Worm (Caenorhabditis elegans) whole organism, L1 larva: ENCODE measurements around the gene C10C6.13.

Experiments
- C04F5.9 ChIP-seq: sonication (generic microtip); optimal IDR thresholded peaks from 2 replicates; lab custom pipeline; 2016; ENCODE audit warnings: missing genetic modification characterization, missing compliant biosample characterization
- C34B4.2 ChIP-seq: sonication (generic microtip); optimal IDR thresholded peaks from 2 replicates; lab custom pipeline; 2017; ENCODE audit warnings: mild to moderate bottlenecking, missing genetic modification characterization, missing compliant biosample characterization
- F16B12.6 ChIP-seq: fragments of 150-350 bp; optimal IDR thresholded peaks from 2 replicates; lab custom pipeline; 2014; ENCODE audit warnings: missing biosample characterization, missing genetic modification characterization
- aha-1 ChIP-seq: fragments of 150-350 bp; optimal IDR thresholded peaks from 2 replicates; lab custom pipeline; 2014; ENCODE audit warnings: missing biosample characterization, missing genetic modification characterization
- aly-2 ChIP-seq: fragments of 150-350 bp; optimal IDR thresholded peaks from 2 replicates; lab custom pipeline; 2014; ENCODE audit warnings: missing biosample characterization, missing genetic modification characterization
- ama-1 ChIP-seq: fragments of 150-350 bp; optimal IDR thresholded peaks from 2 replicates; lab custom pipeline; 2014
- ceh-63 ChIP-seq: fragments of 200-800 bp; sonication (Bioruptor generic); optimal IDR thresholded peaks from 2 replicates; lab custom pipeline; 2018; ENCODE audit warnings: mild to moderate bottlenecking, missing genetic modification characterization, missing compliant biosample characterization
- ceh-8 ChIP-seq: fragments of 200-800 bp; sonication (Bioruptor generic); optimal IDR thresholded peaks from 2 replicates; lab custom pipeline; 2018; ENCODE audit warnings: mild to moderate bottlenecking, missing genetic modification characterization, moderate library complexity, missing compliant biosample characterization
- ceh-88 ChIP-seq: fragments of 200-800 bp; sonication (Bioruptor generic); IDR thresholded peaks from 2 replicates; pipeline ENCODE4 v1.3.6; 2022; ENCODE audit warnings: missing genetic modification characterization, missing compliant biosample characterization
- ceh-90 ChIP-seq: sonication (generic microtip); optimal IDR thresholded peaks from 2 replicates; lab custom pipeline; 2016; ENCODE audit warnings: missing genetic modification characterization, missing compliant biosample characterization
- ces-1 ChIP-seq: fragments of 150-350 bp; optimal IDR thresholded peaks from 2 replicates; lab custom pipeline; 2014; ENCODE audit warnings: missing biosample characterization, missing genetic modification reagents, missing genetic modification characterization
- dpl-1 ChIP-seq, 3 experiments: fragments of 150-350 bp in 2 of 3; sonication (generic microtip) in 1 of 3; optimal IDR thresholded peaks; 2 replicates each; lab custom pipeline; 2014 to 2017; ENCODE audit warnings: missing biosample characterization in 3 of 3, missing genetic modification characterization in 3 of 3, missing genetic modification reagents in 3 of 3
- efl-1 ChIP-seq, 4 experiments: fragments of 150-350 bp; optimal IDR thresholded peaks in 3 of 4; peaks in 1 of 4; 1 replicate in 1 of 4; 2 replicates in 3 of 4; lab custom pipeline; 2014; ENCODE audit warnings: missing biosample characterization in 2 of 4, missing genetic modification characterization in 2 of 4, missing genetic modification reagents in 2 of 4
- efl-3 ChIP-seq: fragments of 200-800 bp; sonication (Bioruptor generic); optimal IDR thresholded peaks from 2 replicates; lab custom pipeline; 2018; ENCODE audit warnings: mild to moderate bottlenecking, missing genetic modification characterization, missing compliant biosample characterization
- egl-13 ChIP-seq: sonication (generic microtip); optimal IDR thresholded peaks from 2 replicates; lab custom pipeline; 2016; ENCODE audit warnings: missing genotype, missing genetic modification reagents, missing genetic modification characterization, missing compliant biosample characterization
- egl-27 ChIP-seq, 2 experiments: fragments of 150-350 bp in 1 of 2; sonication (generic microtip); optimal IDR thresholded peaks; 3 replicates each; lab custom pipeline; 2017 to 2018; ENCODE audit warnings: missing biosample characterization in 2 of 2, missing genetic modification characterization in 2 of 2, missing genetic modification reagents in 2 of 2
- elt-2 ChIP-seq: sonication (generic microtip); optimal IDR thresholded peaks from 2 replicates; lab custom pipeline; 2016; ENCODE audit warnings: missing genetic modification characterization, mild to moderate bottlenecking, inconsistent platforms, missing compliant biosample characterization, missing genetic modification reagents
- elt-3 ChIP-seq, 6 experiments: fragments of 150-350 bp in 1 of 6; sonication (generic microtip); optimal IDR thresholded peaks; 2 replicates each; lab custom pipeline; 2017 to 2018; ENCODE audit warnings: missing biosample characterization in 6 of 6, missing genetic modification characterization in 6 of 6, inconsistent platforms in 1 of 6
- fkh-10 ChIP-seq: sonication (generic microtip); optimal IDR thresholded peaks from 2 replicates; lab custom pipeline; 2017; ENCODE audit warnings: missing biosample characterization, missing genetic modification reagents, missing genetic modification characterization
- fos-1 ChIP-seq: fragments of 150-350 bp; optimal IDR thresholded peaks from 2 replicates; lab custom pipeline; 2014; ENCODE audit warnings: missing biosample characterization, missing genetic modification characterization
- hpl-2 ChIP-seq: fragments of 150-350 bp; optimal IDR thresholded peaks from 2 replicates; lab custom pipeline; 2014; ENCODE audit warnings: missing biosample characterization, missing genetic modification reagents, missing genetic modification characterization
- lin-13 ChIP-seq: fragments of 150-350 bp; optimal IDR thresholded peaks from 2 replicates; lab custom pipeline; 2014; ENCODE audit warnings: missing biosample characterization, missing genetic modification reagents, missing genetic modification characterization
- lin-14 ChIP-seq: fragments of 200-800 bp; sonication (Bioruptor generic); optimal IDR thresholded peaks from 2 replicates; lab custom pipeline; 2018; ENCODE audit warnings: mild to moderate bottlenecking, missing genetic modification characterization, moderate library complexity, missing compliant biosample characterization
- lin-35 ChIP-seq, 2 experiments: fragments of 150-350 bp; optimal IDR thresholded peaks; 2 replicates each; lab custom pipeline; 2014; ENCODE audit warnings: missing biosample characterization in 2 of 2, missing genetic modification characterization in 2 of 2, missing genetic modification reagents in 2 of 2
- lin-39 ChIP-seq: fragments of 150-350 bp; optimal IDR thresholded peaks from 2 replicates; lab custom pipeline; 2014; ENCODE audit warnings: missing biosample characterization, missing genetic modification reagents, missing genetic modification characterization
- lir-3 ChIP-seq: sonication (generic microtip); optimal IDR thresholded peaks from 2 replicates; lab custom pipeline; 2016; ENCODE audit warnings: mild to moderate bottlenecking, missing genetic modification characterization, moderate library complexity, missing compliant biosample characterization; ENCODE audit not compliant: poor library complexity
- mab-9 ChIP-seq: fragments of 200-800 bp; sonication (Bioruptor generic); IDR thresholded peaks from 2 replicates; pipeline ENCODE4 v1.3.6; 2022; ENCODE audit warnings: missing genetic modification reagents, missing genetic modification characterization, missing compliant biosample characterization
- mdl-1 ChIP-seq, 2 experiments: fragments of 150-350 bp; optimal IDR thresholded peaks; 2 replicates each; lab custom pipeline; 2014 to 2017; ENCODE audit warnings: missing biosample characterization in 2 of 2, missing genetic modification characterization in 2 of 2, inconsistent platforms in 1 of 2
- nhr-12 ChIP-seq: sonication (generic microtip); optimal IDR thresholded peaks from 2 replicates; lab custom pipeline; 2017; ENCODE audit warnings: missing biosample characterization, missing genetic modification characterization
- nhr-19 ChIP-seq: fragments of 200-800 bp; sonication (Bioruptor generic); conservative IDR thresholded peaks from 2 replicates; pipeline ENCODE4 v1.3.6; 2022; ENCODE audit warnings: missing genetic modification characterization, missing compliant biosample characterization
- nhr-77 ChIP-seq: fragments of 150-350 bp; optimal IDR thresholded peaks from 2 replicates; lab custom pipeline; 2014; ENCODE audit warnings: missing biosample characterization, missing genetic modification characterization
- pag-3 ChIP-seq: sonication (generic microtip); optimal IDR thresholded peaks from 2 replicates; lab custom pipeline; 2017; ENCODE audit warnings: missing genetic modification characterization, mild to moderate bottlenecking, missing compliant biosample characterization, antibody characterized with exemption, borderline replicate concordance; ENCODE audit not compliant: insufficient read depth
- snu-23 ChIP-seq: sonication (generic microtip); optimal IDR thresholded peaks from 2 replicates; lab custom pipeline; 2016; ENCODE audit warnings: missing genetic modification characterization, missing compliant biosample characterization
- sox-4 ChIP-seq: sonication (generic microtip); optimal IDR thresholded peaks from 2 replicates; lab custom pipeline; 2016; ENCODE audit warnings: missing genetic modification characterization, missing compliant biosample characterization
- sup-37 ChIP-seq: fragments of 200-800 bp; sonication (Bioruptor generic); optimal IDR thresholded peaks from 2 replicates; lab custom pipeline; 2018; ENCODE audit warnings: mild to moderate bottlenecking, missing genetic modification characterization, missing compliant biosample characterization
- swsn-7 ChIP-seq: sonication (generic microtip); optimal IDR thresholded peaks from 2 replicates; lab custom pipeline; 2016; ENCODE audit warnings: missing genetic modification characterization, missing compliant biosample characterization
- tbx-2 ChIP-seq: sonication (generic microtip); optimal IDR thresholded peaks from 2 replicates; lab custom pipeline; 2016; ENCODE audit warnings: missing genetic modification characterization, missing compliant biosample characterization
- unc-130 ChIP-seq: fragments of 150-350 bp; optimal IDR thresholded peaks from 2 replicates; lab custom pipeline; 2017; ENCODE audit warnings: missing biosample characterization, missing genetic modification characterization, inconsistent platforms
- unc-62 ChIP-seq: fragments of 150-350 bp; optimal IDR thresholded peaks from 2 replicates; lab custom pipeline; 2014; ENCODE audit warnings: missing biosample characterization, missing genetic modification reagents, missing genetic modification characterization
- unc-86 ChIP-seq: sonication (generic microtip); optimal IDR thresholded peaks from 2 replicates; lab custom pipeline; 2016; ENCODE audit warnings: missing genetic modification characterization, missing compliant biosample characterization
- zip-4 ChIP-seq: fragments of 200-800 bp; sonication (Bioruptor generic); optimal IDR thresholded peaks from 2 replicates; lab custom pipeline; 2018; ENCODE audit warnings: mild to moderate bottlenecking, missing genetic modification characterization, moderate library complexity, missing compliant biosample characterization
- ztf-4 ChIP-seq: fragments of 150-350 bp; optimal IDR thresholded peaks from 2 replicates; lab custom pipeline; 2014; ENCODE audit warnings: missing biosample characterization, missing genetic modification characterization

C10C6.13 gene

ce11 chrIV:11469698-11470591, at the start of gene C10C6.13, which contains the start of gene wht-2:
C10C6.13 (minus strand) TSS chrIV:11469748.
wht-2 (plus strand) TSS chrIV:11470436.
- TF ChIP-seq ztf-4 (tag; lab: Kevin White, UChicago): no peak
- TF ChIP-seq elt-2: peak; percentile 53

- no peak for TF ChIP-seq ceh-8 (GFP tag; lab: Kevin White, UChicago)
- no peak for TF ChIP-seq pag-3 (tag; lab: Kevin White, UChicago)
- TF ChIP-seq unc-130 (tag; lab: Kevin White, UChicago): no peak
- no peak for TF ChIP-seq lin-35 (GFP tag; optimal IDR thresholded peaks at IDR 0.05; lab: Kevin White, UChicago)
- no peak for TF ChIP-seq sup-37
- TF ChIP-seq unc-62 (GFP tag; lab: Kevin White, UChicago): no peak
- TF ChIP-seq egl-13 (tag; lab: Kevin White, UChicago): no peak
- TF ChIP-seq elt-3 (tag; optimal IDR thresholded peaks at IDR 0.05; lab: Kevin White, UChicago): no peak
- no peak for TF ChIP-seq fos-1 (tag; lab: Kevin White, UChicago)
- no peak for TF ChIP-seq efl-3 (GFP tag; lab: Kevin White, UChicago)
- TF ChIP-seq zip-4 (GFP tag; lab: Kevin White, UChicago): no peak
- no peak for TF ChIP-seq hpl-2 (GFP tag; lab: Kevin White, UChicago)
- no peak for TF ChIP-seq swsn-7
- TF ChIP-seq ceh-88 (GFP tag; lab: Robert Waterston, UW): no peak
- TF ChIP-seq F16B12.6 (tag; lab: Kevin White, UChicago): no peak
- TF ChIP-seq efl-1 (optimal IDR thresholded peaks at IDR 0.05; lab: Kevin White, UChicago): no peak
- TF ChIP-seq efl-1 (GFP tag; optimal IDR thresholded peaks at IDR 0.05 in 1 of 2; lab: Kevin White, UChicago): no peak
- TF ChIP-seq nhr-19 (GFP tag; lab: Robert Waterston, UW): no peak
These were observed 41.1 kb upstream of the C10C6.13 start, which contains the start of gene M04B2.6 for ce11 chrIV:11510664-11511063. M04B2.6 (minus strand) TSS chrIV:11510764.

ce11 chrIV:11504416-11504815, 34.9 kb upstream of the C10C6.13 start, which contains the start of gene twk-25:
twk-25 (plus strand) TSS chrIV:11504716.
- TF ChIP-seq fkh-10 (GFP tag; lab: Kevin White, UChicago) (no peak), fos-1 (tag; lab: Kevin White, UChicago) (no peak), mdl-1 (tag; optimal IDR thresholded peaks at IDR 0.05; lab: Kevin White, UChicago) (no peak), F16B12.6 (tag; lab: Kevin White, UChicago) (no peak), sox-4 (tag; lab: Kevin White, UChicago) (no peak), unc-86 (no peak), ceh-90 (tag; lab: Kevin White, UChicago) (no peak)
- TF ChIP-seq, all 84 proteins: peak for 0

- TF ChIP-seq lir-3 (tag; lab: Kevin White, UChicago): no peak
- TF ChIP-seq mab-9 (GFP tag; lab: Robert Waterston, UW): no peak
- no peak for TF ChIP-seq unc-86
- TF ChIP-seq efl-3 (GFP tag; lab: Kevin White, UChicago): no peak
- no peak for TF ChIP-seq ceh-63 (GFP tag; lab: Kevin White, UChicago)
- no peak for TF ChIP-seq F16B12.6 (tag; lab: Kevin White, UChicago)
- TF ChIP-seq pag-3 (tag; lab: Kevin White, UChicago): no peak
- TF ChIP-seq fkh-10 (GFP tag; lab: Kevin White, UChicago): no peak
- TF ChIP-seq nhr-12 (tag; lab: Kevin White, UChicago): no peak
- no peak for TF ChIP-seq nhr-77 (tag; lab: Kevin White, UChicago)
- TF ChIP-seq C34B4.2 (tag; lab: Kevin White, UChicago): no peak
- no peak for TF ChIP-seq egl-27 (tag; optimal IDR thresholded peaks at IDR 0.05; lab: Kevin White, UChicago)
- TF ChIP-seq snu-23 (GFP tag; lab: Kevin White, UChicago): peak; percentile 21
- TF ChIP-seq aly-2 (tag; lab: Kevin White, UChicago): no peak
- no peak for TF ChIP-seq efl-1 (optimal IDR thresholded peaks at IDR 0.05; lab: Kevin White, UChicago)
- TF ChIP-seq efl-1 (GFP tag; optimal IDR thresholded peaks at IDR 0.05 in 1 of 2; lab: Kevin White, UChicago): no peak
- TF ChIP-seq ces-1: no peak
- no peak for TF ChIP-seq C04F5.9 (tag; lab: Kevin White, UChicago)
- no peak for TF ChIP-seq lin-13 (GFP tag; lab: Kevin White, UChicago)
- TF ChIP-seq ceh-90 (tag; lab: Kevin White, UChicago): no peak
- TF ChIP-seq dpl-1 (GFP tag; optimal IDR thresholded peaks at IDR 0.05; lab: Kevin White, UChicago): no peak
- 0 out of 2 replicates have a peak, but pooled peaks have one; percentile 3 for TF ChIP-seq nhr-19 (GFP tag; lab: Robert Waterston, UW)
- TF ChIP-seq aha-1 (tag; lab: Kevin White, UChicago): no peak
- TF ChIP-seq ama-1 (lab: Kevin White, UChicago): no peak
- TF ChIP-seq tbx-2 (tag; lab: Kevin White, UChicago): peak; percentile 5
- TF ChIP-seq lin-39: no peak
- no peak for TF ChIP-seq sup-37
- peak; percentile 17 for TF ChIP-seq lin-14 (GFP tag; lab: Kevin White, UChicago)
These were observed 34.1 kb upstream of the C10C6.13 start for ce11 chrIV:11503654-11504053.
